Fruit fly (Drosophila melanogaster): Measurements from ENCODE around the gene rudhira.

rudhira gene

dm6 chrX:11792415-11793328, 24.0 kb upstream of the rudhira start, which contains the start of gene CkIIbeta (continued):
- TF ChIP-seq CG7271 (tag; optimal IDR thresholded peaks at IDR 0.05) (no peak), Med (GFP tag) (peak; percentile 92), Lpt (GFP tag; optimal IDR thresholded peaks at IDR 0.05) (no peak), dan (GFP tag; IDR thresholded peaks at IDR 0.05) (no peak), CG10366 (GFP tag; IDR thresholded peaks at IDR 0.05) (0 out of 2 replicates have a peak, but pooled peaks have one; percentile 33), CG7928 (GFP tag; optimal IDR thresholded peaks at IDR 0.05) (no peak), Lhr (GFP tag; optimal IDR thresholded peaks at IDR 0.05) (peak; percentile 74), CG42726 (GFP tag; IDR thresholded peaks at IDR 0.05; ENCODE audit: partially characterized antibody) (peak; percentile 97), pzg (GFP tag; optimal IDR thresholded peaks at IDR 0.05) (peak; percentile 92), CG8924 (tag; optimal IDR thresholded peaks at IDR 0.05) (peak; percentile 56), fd3F (GFP tag; optimal IDR thresholded peaks at IDR 0.05) (no peak), hth (optimal IDR thresholded peaks at IDR 0.05) (no peak), Dbx (GFP tag; IDR thresholded peaks at IDR 0.05) (peak; percentile 70; the same call in 2 of the 3 replicates), CG12299 (tag; optimal IDR thresholded peaks at IDR 0.05) (peak; percentile 53), HLH3B (GFP tag; IDR thresholded peaks at IDR 0.05) (0 out of 2 replicates have a peak, but pooled peaks have one; percentile 30), CG33557 (GFP tag; optimal IDR thresholded peaks at IDR 0.05) (no peak), ERR (GFP tag; optimal IDR thresholded peaks at IDR 0.05) (peak; percentile 17), abd-A (tag; optimal IDR thresholded peaks at IDR 0.05) (peak; percentile 35), h (optimal IDR thresholded peaks at IDR 0.05) (no peak), Fer3 (tag; optimal IDR thresholded peaks at IDR 0.05) (peak; percentile 7), Antp (GFP tag; optimal IDR thresholded peaks at IDR 0.05) (peak; percentile 62), CG16779 (GFP tag; IDR thresholded peaks at IDR 0.05) (no peak), Tbp (GFP tag; optimal IDR thresholded peaks at IDR 0.05) (no peak), wek (GFP tag; optimal IDR thresholded peaks at IDR 0.05) (no peak), CG5245 (GFP tag; optimal IDR thresholded peaks at IDR 0.05) (no peak), CG11085 (GFP tag; IDR thresholded peaks at IDR 0.05) (no peak), eve (GFP tag; optimal IDR thresholded peaks at IDR 0.05) (no peak), Lim3 (GFP tag; IDR thresholded peaks at IDR 0.05) (no peak), CG13894 (tag; optimal IDR thresholded peaks at IDR 0.05) (no peak), lmd (GFP tag; IDR thresholded peaks at IDR 0.05) (no peak; the same call in 1 of the 2 replicates), lola (GFP tag; optimal IDR thresholded peaks at IDR 0.05) (no peak), ATbp (GFP tag; optimal IDR thresholded peaks at IDR 0.05) (no peak), eyg (GFP tag; optimal IDR thresholded peaks at IDR 0.05) (no peak), twi (tag; optimal IDR thresholded peaks at IDR 0.05) (peak; percentile 12), D19B (GFP tag; optimal IDR thresholded peaks at IDR 0.05) (no peak), jigr1 (GFP tag; IDR thresholded peaks at IDR 0.05) (no peak), emc (GFP tag; optimal IDR thresholded peaks at IDR 0.05) (no peak), CG13123 (GFP tag; optimal IDR thresholded peaks at IDR 0.05) (no peak), CG15479 (GFP tag; optimal IDR thresholded peaks at IDR 0.05) (peak; percentile 46), Jarid2 (GFP tag; optimal IDR thresholded peaks at IDR 0.05) (no peak), C15 (GFP tag; IDR thresholded peaks at IDR 0.05) (no peak), CG10654 (GFP tag; optimal IDR thresholded peaks at IDR 0.05) (no peak), CG10209 (GFP tag; optimal IDR thresholded peaks at IDR 0.05) (no peak), CG1792 (GFP tag; optimal IDR thresholded peaks at IDR 0.05) (peak; percentile 23), corto (GFP tag; optimal IDR thresholded peaks at IDR 0.05) (no peak), Nf-YA (GFP tag; IDR thresholded peaks at IDR 0.05) (no peak), Hr39 (optimal IDR thresholded peaks at IDR 0.05) (no peak), slou (GFP tag; optimal IDR thresholded peaks at IDR 0.05) (peak; percentile 46), CG9609 (GFP tag; optimal IDR thresholded peaks at IDR 0.05) (peak; percentile 40), CG11560 (tag; IDR thresholded peaks at IDR 0.05) (peak; percentile 52; the same call in 2 of the 3 replicates)

Data from whole organism, embryonic.